Worm (Caenorhabditis elegans) whole organism, L2 larva: ENCODE measurements around the gene acs-18.

Experiments used
- C34F6.9 ChIP-seq: fragments of 150-350 bp; optimal IDR thresholded peaks from 2 replicates; lab custom pipeline; 2014; ENCODE audit warnings: missing biosample characterization, missing genetic modification characterization
- F13H6.1 ChIP-seq: sonication (generic microtip); optimal IDR thresholded peaks from 2 replicates; lab custom pipeline; 2016; ENCODE audit warnings: missing genetic modification characterization, missing compliant biosample characterization
- R02D3.7 ChIP-seq: fragments of 150-350 bp; optimal IDR thresholded peaks from 2 replicates; lab custom pipeline; 2014; ENCODE audit warnings: missing biosample characterization, missing genetic modification characterization
- Y55F3AM.14 ChIP-seq: fragments of 200-800 bp; sonication (Bioruptor generic); optimal IDR thresholded peaks from 2 replicates; lab custom pipeline; 2018; ENCODE audit warnings: mild to moderate bottlenecking, missing genetic modification characterization, missing compliant biosample characterization
- ZK546.5 ChIP-seq: sonication (generic microtip); optimal IDR thresholded peaks from 2 replicates; lab custom pipeline; 2017; ENCODE audit warnings: missing biosample characterization, missing genetic modification characterization
- alr-1 ChIP-seq: fragments of 150-350 bp; optimal IDR thresholded peaks from 2 replicates; lab custom pipeline; 2014; ENCODE audit warnings: missing biosample characterization, missing genetic modification characterization
- aly-2 ChIP-seq: fragments of 150-350 bp; optimal IDR thresholded peaks from 2 replicates; lab custom pipeline; 2014; ENCODE audit warnings: missing biosample characterization, missing genetic modification characterization
- ama-1 ChIP-seq: fragments of 150-350 bp; optimal IDR thresholded peaks from 2 replicates; lab custom pipeline; 2018; ENCODE audit warnings: inconsistent platforms
- blmp-1 ChIP-seq: sonication (generic microtip); optimal IDR thresholded peaks from 2 replicates; lab custom pipeline; 2017; ENCODE audit warnings: missing genetic modification characterization, mild to moderate bottlenecking, missing compliant biosample characterization, antibody characterized with exemption, moderate library complexity; ENCODE audit not compliant: insufficient read depth
- ceh-16 ChIP-seq: fragments of 150-350 bp; optimal IDR thresholded peaks from 2 replicates; lab custom pipeline; 2014; ENCODE audit warnings: missing biosample characterization, missing genetic modification characterization
- ceh-82 ChIP-seq: fragments of 150-350 bp; optimal IDR thresholded peaks from 2 replicates; lab custom pipeline; 2014; ENCODE audit warnings: missing biosample characterization, missing genetic modification characterization
- crh-2 ChIP-seq: sonication (generic microtip); optimal IDR thresholded peaks from 2 replicates; lab custom pipeline; 2017; ENCODE audit warnings: missing biosample characterization, missing genetic modification characterization
- dmd-4 ChIP-seq: sonication (generic microtip); optimal IDR thresholded peaks from 2 replicates; lab custom pipeline; 2017; ENCODE audit warnings: missing biosample characterization, missing genetic modification characterization
- egl-27 ChIP-seq: sonication (generic microtip); optimal IDR thresholded peaks from 3 replicates; lab custom pipeline; 2017; ENCODE audit warnings: missing biosample characterization, missing genetic modification reagents, missing genetic modification characterization
- elt-1 ChIP-seq: fragments of 150-350 bp; optimal IDR thresholded peaks from 2 replicates; lab custom pipeline; 2014; ENCODE audit warnings: missing biosample characterization, missing genetic modification characterization
- elt-3 ChIP-seq: sonication (generic microtip); optimal IDR thresholded peaks from 2 replicates; lab custom pipeline; 2017; ENCODE audit warnings: missing biosample characterization, missing genetic modification characterization
- fos-1 ChIP-seq: fragments of 150-350 bp; optimal IDR thresholded peaks from 2 replicates; lab custom pipeline; 2014; ENCODE audit warnings: missing biosample characterization, missing genetic modification characterization
- gmeb-1 ChIP-seq: fragments of 150-350 bp; optimal IDR thresholded peaks from 2 replicates; lab custom pipeline; 2014; ENCODE audit warnings: missing biosample characterization, missing genetic modification characterization
- lin-11 ChIP-seq: fragments of 150-350 bp; sonication (generic microtip); optimal IDR thresholded peaks from 2 replicates; lab custom pipeline; 2014; ENCODE audit warnings: missing biosample characterization, missing genetic modification characterization, inconsistent platforms, mixed read lengths
- lin-13 ChIP-seq: fragments of 150-350 bp; optimal IDR thresholded peaks from 2 replicates; lab custom pipeline; 2014; ENCODE audit warnings: missing biosample characterization, missing genetic modification reagents, missing genetic modification characterization
- lin-39 ChIP-seq: fragments of 150-350 bp; optimal IDR thresholded peaks from 2 replicates; lab custom pipeline; 2014; ENCODE audit warnings: missing biosample characterization, missing genetic modification reagents, missing genetic modification characterization
- lsy-2 ChIP-seq, 2 experiments: fragments of 150-350 bp in 1 of 2; sonication (generic microtip) in 1 of 2; optimal IDR thresholded peaks; 2 replicates each; lab custom pipeline; 2014 to 2017; ENCODE audit warnings: missing biosample characterization in 2 of 2, missing genetic modification characterization in 2 of 2
- mab-5 ChIP-seq: fragments of 150-350 bp; optimal IDR thresholded peaks from 2 replicates; lab custom pipeline; 2014; ENCODE audit warnings: missing biosample characterization, missing genetic modification characterization
- mbf-1 ChIP-seq: sonication (generic microtip); optimal IDR thresholded peaks from 2 replicates; lab custom pipeline; 2017; ENCODE audit warnings: missing biosample characterization, missing genetic modification characterization
- mdl-1 ChIP-seq, 2 experiments: fragments of 150-350 bp in 1 of 2; sonication (generic microtip) in 1 of 2; optimal IDR thresholded peaks; 2 replicates each; lab custom pipeline; 2017; ENCODE audit warnings: missing biosample characterization in 2 of 2, missing genetic modification characterization in 2 of 2
- nhr-10 ChIP-seq: sonication (generic microtip); optimal IDR thresholded peaks from 2 replicates; lab custom pipeline; 2017; ENCODE audit warnings: missing biosample characterization, missing genetic modification characterization
- nhr-11 ChIP-seq: fragments of 150-350 bp; optimal IDR thresholded peaks from 2 replicates; lab custom pipeline; 2014; ENCODE audit warnings: missing biosample characterization, missing genetic modification characterization
- nhr-12 ChIP-seq: fragments of 150-350 bp; optimal IDR thresholded peaks from 2 replicates; lab custom pipeline; 2014; ENCODE audit warnings: missing biosample characterization, missing genetic modification characterization
- nhr-129 ChIP-seq: fragments of 150-350 bp; optimal IDR thresholded peaks from 2 replicates; lab custom pipeline; 2014; ENCODE audit warnings: missing biosample characterization, missing genetic modification characterization
- nhr-21 ChIP-seq: fragments of 150-350 bp; optimal IDR thresholded peaks from 2 replicates; lab custom pipeline; 2014; ENCODE audit warnings: missing biosample characterization, missing genetic modification characterization
- nhr-23 ChIP-seq: fragments of 150-350 bp; optimal IDR thresholded peaks from 2 replicates; lab custom pipeline; 2014; ENCODE audit warnings: missing biosample characterization, missing genetic modification reagents, missing genetic modification characterization
- nhr-237 ChIP-seq: fragments of 150-350 bp; optimal IDR thresholded peaks from 2 replicates; lab custom pipeline; 2014; ENCODE audit warnings: missing biosample characterization, missing genetic modification characterization
- nhr-25 ChIP-seq: fragments of 150-350 bp; sonication (generic microtip); optimal IDR thresholded peaks from 3 replicates; lab custom pipeline; 2014; ENCODE audit warnings: missing biosample characterization, missing genetic modification characterization
- nhr-6 ChIP-seq: fragments of 150-350 bp; optimal IDR thresholded peaks from 2 replicates; lab custom pipeline; 2014; ENCODE audit warnings: missing biosample characterization, missing genetic modification characterization
- nhr-77 ChIP-seq: fragments of 150-350 bp; optimal IDR thresholded peaks from 2 replicates; lab custom pipeline; 2014; ENCODE audit warnings: missing biosample characterization, missing genetic modification characterization
- peb-1 ChIP-seq: fragments of 150-350 bp; optimal IDR thresholded peaks from 2 replicates; lab custom pipeline; 2014; ENCODE audit warnings: missing biosample characterization, missing genetic modification characterization
- sem-4 ChIP-seq: fragments of 150-350 bp; optimal IDR thresholded peaks from 2 replicates; lab custom pipeline; 2014; ENCODE audit warnings: missing biosample characterization, missing genetic modification reagents, missing genetic modification characterization
- skn-1 ChIP-seq: sonication (generic microtip); optimal IDR thresholded peaks from 2 replicates; lab custom pipeline; 2017; ENCODE audit warnings: missing biosample characterization, missing genetic modification characterization
- sma-3 ChIP-seq: sonication (generic microtip); optimal IDR thresholded peaks from 2 replicates; lab custom pipeline; 2016; ENCODE audit warnings: missing genetic modification reagents, missing genetic modification characterization, missing compliant biosample characterization
- sma-9 ChIP-seq, 2 experiments: fragments of 150-350 bp in 1 of 2; sonication (generic microtip) in 1 of 2; optimal IDR thresholded peaks; 2 replicates each; lab custom pipeline; 2014 to 2016; ENCODE audit warnings: missing genetic modification characterization in 2 of 2, mild to moderate bottlenecking in 1 of 2, missing biosample characterization in 1 of 2, missing compliant biosample characterization in 1 of 2, missing genetic modification reagents in 1 of 2, moderate library complexity in 1 of 2
- snpc-4 ChIP-seq: fragments of 150-350 bp; optimal IDR thresholded peaks from 2 replicates; lab custom pipeline; 2014; ENCODE audit warnings: missing biosample characterization, missing genetic modification characterization
- unc-39 ChIP-seq: fragments of 150-350 bp; optimal IDR thresholded peaks from 2 replicates; lab custom pipeline; 2014; ENCODE audit warnings: missing biosample characterization, missing genetic modification characterization
- unc-55 ChIP-seq: fragments of 150-350 bp; sonication (generic microtip); optimal IDR thresholded peaks from 3 replicates; lab custom pipeline; 2014; ENCODE audit warnings: missing biosample characterization, missing genetic modification reagents, missing genetic modification characterization
- unc-62 ChIP-seq: fragments of 150-350 bp; optimal IDR thresholded peaks from 2 replicates; lab custom pipeline; 2014; ENCODE audit warnings: missing biosample characterization, missing genetic modification reagents, missing genetic modification characterization
- zag-1 ChIP-seq: fragments of 150-350 bp; optimal IDR thresholded peaks from 2 replicates; lab custom pipeline; 2014; ENCODE audit warnings: missing biosample characterization, missing genetic modification characterization
- ztf-1 ChIP-seq: fragments of 200-800 bp; sonication (Bioruptor generic); conservative IDR thresholded peaks from 2 replicates; pipeline ENCODE4 v1.3.6; 2022; ENCODE audit warnings: missing genetic modification characterization, missing compliant biosample characterization
- ztf-11 ChIP-seq: sonication (generic microtip); optimal IDR thresholded peaks from 2 replicates; lab custom pipeline; 2017; ENCODE audit warnings: missing biosample characterization, missing genetic modification characterization
- ztf-4 ChIP-seq: fragments of 150-350 bp; optimal IDR thresholded peaks from 2 replicates; lab custom pipeline; 2014; ENCODE audit warnings: missing biosample characterization, missing genetic modification characterization

Gene acs-18

DNA sequence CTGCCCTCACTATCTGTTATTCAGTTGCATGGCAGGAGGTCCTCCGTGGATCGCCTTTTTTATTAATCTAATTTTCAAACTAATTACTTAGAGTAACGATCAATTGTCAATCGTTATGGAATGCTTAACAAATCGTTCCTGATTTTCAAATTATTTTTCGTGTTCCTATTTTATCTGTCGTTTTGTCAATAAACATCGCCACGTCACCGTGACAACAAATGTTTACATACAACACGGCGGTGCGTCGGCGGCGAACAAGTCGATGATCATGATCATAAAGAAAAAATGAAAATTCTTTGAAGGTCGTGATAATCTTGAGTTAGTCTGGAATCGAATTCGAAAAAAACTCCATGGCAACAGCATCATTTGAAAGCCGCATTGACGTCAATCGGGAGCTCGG lies 32.0 kb upstream of the acs-18 start:
- TF ChIP-seq fos-1 (no peak), crh-2 (tag; lab: Kevin White, UChicago) (peak; percentile 11)

DNA sequence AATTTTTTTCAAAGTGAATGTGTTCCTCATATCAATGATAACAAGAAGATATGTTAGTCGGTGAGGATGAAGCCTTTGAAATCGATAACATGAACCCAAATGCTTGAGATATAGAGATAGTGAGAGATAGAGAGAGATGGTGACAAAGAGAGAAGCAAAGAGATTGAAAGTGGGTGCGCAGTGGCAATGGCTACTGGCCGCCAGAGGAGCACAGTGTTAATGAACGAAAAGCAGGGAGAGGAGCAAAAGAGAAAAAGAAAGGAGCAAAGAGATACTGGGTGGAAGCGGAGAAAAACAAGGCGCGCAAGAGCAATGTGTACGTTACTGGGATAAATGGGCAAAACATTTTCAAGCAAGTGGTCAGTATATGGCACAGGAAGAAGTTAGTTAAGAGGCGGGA lies 31.2 kb upstream of the acs-18 start:
- peak; percentile 9 for TF ChIP-seq zag-1 (tag; lab: Kevin White, UChicago)
- no peak for TF ChIP-seq nhr-77 (tag; lab: Kevin White, UChicago)
- TF ChIP-seq sma-9 (GFP tag; optimal IDR thresholded peaks at IDR 0.05; lab: Kevin White, UChicago), result peak; percentile 60
- TF ChIP-seq sma-9 (tag; optimal IDR thresholded peaks at IDR 0.05; lab: Kevin White, UChicago), result no peak
- peak in 1 of 2 experiments; percentile 38 for TF ChIP-seq lsy-2 (tag; optimal IDR thresholded peaks at IDR 0.05; lab: Kevin White, UChicago)
- peak; percentile 38 for TF ChIP-seq lin-13
- no peak for TF ChIP-seq aly-2
- TF ChIP-seq ceh-16 (tag; lab: Kevin White, UChicago), result no peak
- peak; percentile 70 for TF ChIP-seq F13H6.1 (tag; lab: Kevin White, UChicago)
- TF ChIP-seq crh-2 (tag; lab: Kevin White, UChicago), result peak; percentile 74
- peak; percentile 20 for TF ChIP-seq ztf-4 (tag; lab: Kevin White, UChicago)
- peak; percentile 68 for TF ChIP-seq nhr-129 (tag; lab: Kevin White, UChicago)
- TF ChIP-seq C34F6.9 (tag; lab: Kevin White, UChicago), result peak; percentile 69

DNA sequence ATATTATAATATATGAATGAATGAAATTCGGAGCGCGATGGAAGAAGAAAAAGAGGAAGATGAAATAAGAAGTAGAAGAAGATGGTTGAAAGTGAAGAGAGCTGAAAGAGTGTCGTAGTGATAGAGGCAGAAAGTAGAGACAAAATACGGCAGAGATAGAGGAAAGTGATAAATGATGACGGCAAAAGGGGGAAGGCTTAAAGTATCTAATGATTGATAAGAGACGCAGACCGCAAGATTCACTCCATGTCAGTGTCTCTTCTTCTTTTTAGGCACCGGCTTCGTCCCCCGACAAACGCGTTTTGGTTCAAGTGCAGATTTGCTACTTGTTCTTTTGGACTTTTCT lies 28.9 kb upstream of the acs-18 start:
- TF ChIP-seq elt-3 (tag; lab: Kevin White, UChicago) (no peak), elt-1 (tag; lab: Kevin White, UChicago) (no peak), mab-5 (tag; lab: Kevin White, UChicago) (peak; percentile 84), fos-1 (peak; percentile 95), ama-1 (lab: Kevin White, UChicago) (no peak), zag-1 (tag; lab: Kevin White, UChicago) (no peak), aly-2 (no peak), mbf-1 (tag; lab: Kevin White, UChicago) (no peak), ceh-16 (tag; lab: Kevin White, UChicago) (no peak), unc-39 (tag; lab: Kevin White, UChicago) (no peak), nhr-10 (tag; lab: Kevin White, UChicago) (no peak), ztf-1 (GFP tag; lab: Robert Waterston, UW) (no peak), lin-11 (tag; lab: Kevin White, UChicago) (no peak), peb-1 (tag; lab: Kevin White, UChicago) (no peak), nhr-77 (tag; lab: Kevin White, UChicago) (no peak), nhr-11 (tag; lab: Kevin White, UChicago) (no peak), blmp-1 (tag; lab: Kevin White, UChicago) (peak; percentile 100), nhr-23 (tag; lab: Kevin White, UChicago) (no peak), egl-27 (tag; lab: Kevin White, UChicago) (peak; percentile 48), ztf-11 (no peak), sma-3 (GFP tag; lab: Kevin White, UChicago) (peak; percentile 79), nhr-237 (no peak), C34F6.9 (tag; lab: Kevin White, UChicago) (no peak), unc-62 (GFP tag; lab: Kevin White, UChicago) (peak; percentile 15), sem-4 (tag; lab: Kevin White, UChicago) (no peak), gmeb-1 (tag; lab: Kevin White, UChicago) (peak; percentile 46), F13H6.1 (tag; lab: Kevin White, UChicago) (peak; percentile 74), lin-39 (tag; lab: Kevin White, UChicago) (no peak), lsy-2 (tag; optimal IDR thresholded peaks at IDR 0.05; lab: Kevin White, UChicago) (peak in 1 of 2 experiments; percentile 52), unc-55 (GFP tag; lab: Kevin White, UChicago) (peak; percentile 87), dmd-4 (tag; lab: Kevin White, UChicago) (no peak), Y55F3AM.14 (GFP tag; lab: Kevin White, UChicago) (no peak), nhr-21 (tag; lab: Kevin White, UChicago) (peak; percentile 84), nhr-129 (tag; lab: Kevin White, UChicago) (peak; percentile 37), mdl-1 (tag; optimal IDR thresholded peaks at IDR 0.05; lab: Kevin White, UChicago) (peak in 1 of 2 experiments; percentile 15), nhr-6 (tag; lab: Kevin White, UChicago) (no peak), snpc-4 (tag; lab: Kevin White, UChicago) (peak; percentile 1), nhr-12 (tag; lab: Kevin White, UChicago) (no peak), ztf-4 (tag; lab: Kevin White, UChicago) (peak; percentile 77), R02D3.7 (tag; lab: Kevin White, UChicago) (no peak), sma-9 (GFP tag; optimal IDR thresholded peaks at IDR 0.05; lab: Kevin White, UChicago) (peak; percentile 86), sma-9 (tag; optimal IDR thresholded peaks at IDR 0.05; lab: Kevin White, UChicago) (no peak), ceh-82 (no peak), alr-1 (tag; lab: Kevin White, UChicago) (no peak), ZK546.5 (tag; lab: Kevin White, UChicago) (no peak), crh-2 (tag; lab: Kevin White, UChicago) (peak; percentile 93), lin-13 (no peak), skn-1 (tag; lab: Kevin White, UChicago) (peak; percentile 65), nhr-25 (tag; lab: Kevin White, UChicago) (peak; percentile 44)
- TF ChIP-seq, all 48 proteins: peak for 19
